Worm (Caenorhabditis elegans) whole organism, late embryonic: ENCODE measurements around the gene arf-1.

Source experiments
- T23F11.4 ChIP-seq: fragments of 200-800 bp; sonication (Bioruptor generic); optimal IDR thresholded peaks from 2 replicates; lab custom pipeline; 2018; ENCODE audit warnings: mild to moderate bottlenecking, missing genetic modification characterization, missing compliant biosample characterization
- ceh-9 ChIP-seq: sonication (generic microtip); optimal IDR thresholded peaks from 2 replicates; lab custom pipeline; 2016; ENCODE audit warnings: mild to moderate bottlenecking, missing genetic modification characterization, inconsistent platforms, missing compliant biosample characterization
- che-1 ChIP-seq: sonication (generic microtip); optimal IDR thresholded peaks from 2 replicates; lab custom pipeline; 2016; ENCODE audit warnings: mild to moderate bottlenecking, missing genetic modification characterization, missing compliant biosample characterization
- eyg-1 ChIP-seq: sonication (generic microtip); optimal IDR thresholded peaks from 2 replicates; lab custom pipeline; 2016; ENCODE audit warnings: missing genotype, missing genetic modification characterization, missing compliant biosample characterization
- pha-4 ChIP-seq: fragments of 150-350 bp; optimal IDR thresholded peaks from 2 replicates; lab custom pipeline; 2018; ENCODE audit warnings: missing biosample characterization, missing genetic modification reagents, missing genetic modification characterization
- ref-2 ChIP-seq: sonication (generic microtip); optimal IDR thresholded peaks from 2 replicates; lab custom pipeline; 2016; ENCODE audit warnings: missing genetic modification characterization, missing compliant biosample characterization
- unc-55 ChIP-seq: sonication (generic microtip); optimal IDR thresholded peaks from 2 replicates; lab custom pipeline; 2017; ENCODE audit warnings: missing biosample characterization, missing genetic modification reagents, missing genetic modification characterization

ce11 chrIII:5665278-5665677 is 49.4 kb upstream of the arf-1 start:
- TF ChIP-seq ceh-9 (tag; lab: Kevin White, UChicago) (no peak), unc-55 (GFP tag; lab: Kevin White, UChicago) (no peak), T23F11.4 (GFP tag; lab: Kevin White, UChicago) (no peak), ref-2 (tag; lab: Kevin White, UChicago) (no peak), pha-4 (tag; lab: Kevin White, UChicago) (no peak), che-1 (tag; lab: Kevin White, UChicago) (no peak), eyg-1 (tag; lab: Kevin White, UChicago) (no peak)
